Worm (Caenorhabditis elegans) whole organism, L4 larva: ENCODE measurements around the gene pat-6.

Experiments used
- Y5F2A.4 ChIP-seq: fragments of 200-800 bp; sonication (Bioruptor generic); optimal IDR thresholded peaks from 2 replicates; lab custom pipeline; 2018; ENCODE audit warnings: mild to moderate bottlenecking, missing genetic modification characterization, missing compliant biosample characterization
- ama-1 ChIP-seq: fragments of 150-350 bp; optimal IDR thresholded peaks from 2 replicates; lab custom pipeline; 2014; ENCODE audit warnings: inconsistent platforms, mixed read lengths
- dmd-6 ChIP-seq: fragments of 200-800 bp; sonication (Bioruptor generic); IDR thresholded peaks from 2 replicates; pipeline ENCODE4 v1.3.6; 2022; ENCODE audit warnings: missing genetic modification reagents, missing genetic modification characterization, missing compliant biosample characterization
- dpl-1 ChIP-seq: fragments of 150-350 bp; optimal IDR thresholded peaks from 2 replicates; lab custom pipeline; 2014; ENCODE audit warnings: missing biosample characterization, missing genetic modification reagents, missing genetic modification characterization
- lin-15B ChIP-seq: fragments of 150-350 bp; sonication (generic microtip); optimal IDR thresholded peaks from 3 replicates; lab custom pipeline; 2014; ENCODE audit warnings: missing biosample characterization, missing genetic modification characterization
- lin-29 ChIP-seq: fragments of 200-800 bp; sonication (Bioruptor generic); IDR thresholded peaks from 2 replicates; pipeline ENCODE4 v1.3.6; 2022; ENCODE audit warnings: missing genetic modification reagents, missing genetic modification characterization, missing compliant biosample characterization
- mdl-1 ChIP-seq, 2 experiments: fragments of 150-350 bp in 1 of 2; sonication (generic microtip) in 1 of 2; optimal IDR thresholded peaks; 2 replicates each; lab custom pipeline; 2014 to 2017; ENCODE audit warnings: missing biosample characterization in 2 of 2, missing genetic modification characterization in 2 of 2
- nhr-11 ChIP-seq: fragments of 150-350 bp; optimal IDR thresholded peaks from 2 replicates; lab custom pipeline; 2014; ENCODE audit warnings: missing biosample characterization, missing genetic modification characterization
- nhr-25 ChIP-seq: sonication (generic microtip); optimal IDR thresholded peaks from 2 replicates; lab custom pipeline; 2017; ENCODE audit warnings: missing genetic modification characterization, mild to moderate bottlenecking, missing compliant biosample characterization, antibody characterized with exemption, moderate library complexity, borderline replicate concordance; ENCODE audit not compliant: insufficient read depth
- nhr-76 ChIP-seq: fragments of 150-350 bp; optimal IDR thresholded peaks from 2 replicates; lab custom pipeline; 2014; ENCODE audit warnings: missing biosample characterization, missing genetic modification characterization
- pha-4 ChIP-seq, 2 experiments: fragments of 150-350 bp in 1 of 2; fragments of 200-800 bp in 1 of 2; sonication (Bioruptor generic) in 1 of 2; IDR thresholded peaks in 1 of 2; optimal IDR thresholded peaks in 1 of 2; 2 replicates each; pipeline versions ENCODE4 v1.3.6 to Lab custom; 2014 to 2022; ENCODE audit warnings: missing genetic modification characterization in 2 of 2, missing genetic modification reagents in 2 of 2, missing biosample characterization in 1 of 2, missing compliant biosample characterization in 1 of 2
- pqm-1 ChIP-seq: sonication (generic microtip); optimal IDR thresholded peaks from 2 replicates; lab custom pipeline; 2017; ENCODE audit warnings: missing biosample characterization, missing genetic modification characterization
- spr-3 ChIP-seq: fragments of 200-800 bp; sonication (Bioruptor generic); optimal IDR thresholded peaks from 2 replicates; lab custom pipeline; 2018; ENCODE audit warnings: mild to moderate bottlenecking, missing genetic modification characterization, missing compliant biosample characterization
- zfp-3 ChIP-seq: fragments of 200-800 bp; sonication (Bioruptor generic); conservative IDR thresholded peaks from 2 replicates; pipeline ENCODE4 v1.3.6; 2022; ENCODE audit warnings: missing genetic modification reagents, missing genetic modification characterization, missing compliant biosample characterization

DNA sequence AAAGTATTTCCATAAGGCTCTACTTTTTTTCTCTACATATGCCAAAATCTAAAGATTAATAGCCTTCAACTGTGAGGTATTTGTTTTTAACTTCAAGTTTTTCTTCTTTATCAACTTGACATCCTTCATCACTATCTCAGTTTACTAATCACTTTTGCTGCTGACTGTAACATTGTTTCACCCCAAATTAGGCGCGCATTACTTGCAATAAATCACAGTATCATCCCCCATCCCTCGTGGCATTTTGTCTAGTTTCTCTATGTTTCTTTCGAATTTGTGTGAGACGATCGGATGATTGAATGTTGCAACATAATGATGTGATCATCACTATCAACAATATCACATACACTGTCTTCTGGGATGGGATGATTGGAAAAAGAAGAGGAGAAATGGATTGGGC is 16.5 kb downstream of the pat-6 start:
- TF ChIP-seq nhr-11 (tag; lab: Kevin White, UChicago) (no peak), lin-29 (GFP tag; lab: Robert Waterston, UW) (no peak), nhr-76 (tag; lab: Kevin White, UChicago) (no peak), pqm-1 (tag; lab: Kevin White, UChicago) (no peak), pha-4 (GFP tag; IDR thresholded peaks at IDR 0.05; lab: Robert Waterston, UW) (no peak), pha-4 (tag; optimal IDR thresholded peaks at IDR 0.05; lab: Kevin White, UChicago) (no peak), nhr-25 (tag; lab: Kevin White, UChicago) (no peak), mdl-1 (tag; optimal IDR thresholded peaks at IDR 0.05; lab: Kevin White, UChicago) (peak; percentile 69 to 95), dpl-1 (GFP tag; lab: Kevin White, UChicago) (no peak), zfp-3 (GFP tag; lab: Robert Waterston, UW) (no peak), Y5F2A.4 (GFP tag; lab: Kevin White, UChicago) (no peak), spr-3 (no peak), lin-15B (tag; lab: Kevin White, UChicago) (no peak), ama-1 (lab: Kevin White, UChicago) (no peak), dmd-6 (GFP tag; lab: Robert Waterston, UW) (peak; percentile 13; the same call in 1 of the 2 replicates)
